Worm (Caenorhabditis elegans) whole organism, early embryonic: Measurements from ENCODE around the gene blos-1.

Experiments
- aly-1 ChIP-seq: sonication (generic microtip); optimal IDR thresholded peaks from 2 replicates; lab custom pipeline; 2016; ENCODE audit warnings: missing genetic modification characterization, missing compliant biosample characterization
- flt-1 ChIP-seq: fragments of 200-800 bp; sonication (Bioruptor generic); IDR thresholded peaks from 2 replicates; pipeline ENCODE4 v1.3.6; 2022; ENCODE audit warnings: missing genetic modification characterization, missing compliant biosample characterization

DNA sequence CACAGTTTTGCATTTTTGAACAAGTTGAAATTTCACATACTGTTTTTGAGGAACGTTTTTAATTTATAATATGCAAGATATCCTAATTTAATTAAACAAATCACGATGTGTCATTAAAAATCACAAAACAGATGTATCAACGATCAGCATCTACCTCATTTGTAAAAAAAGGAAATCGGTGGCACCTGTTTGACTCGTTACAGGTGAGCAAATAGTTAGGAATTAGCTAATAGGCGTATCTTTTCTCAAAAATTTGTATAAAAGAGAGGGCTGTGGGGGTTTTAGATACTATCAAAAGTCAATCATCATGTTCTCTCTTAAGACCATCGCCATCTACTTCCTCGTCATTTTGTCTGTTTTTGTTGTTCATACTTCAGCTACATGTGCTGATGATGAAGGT, 12.7 kb downstream of the blos-1 start, which contains the start of gene T20G5.8:
- TF ChIP-seq aly-1 (tag; lab: Kevin White, UChicago) (no peak), flt-1 (GFP tag; lab: Robert Waterston, UW) (no peak)
